Fruit fly (Drosophila melanogaster) Kc167 (cell line): ENCODE measurements around the gene Osi6.

Source experiments
- Myc ChIP-seq: fragments of >200 bp; optimal IDR thresholded peaks from 2 replicates; lab custom pipeline; 2017; ENCODE audit warnings: missing external identifiers
- Sin3A ChIP-seq: fragments of >200 bp; optimal IDR thresholded peaks from 2 replicates; lab custom pipeline; 2018; ENCODE audit warnings: missing external identifiers
- h ChIP-seq: fragments of >200 bp; optimal IDR thresholded peaks from 3 replicates; lab custom pipeline; 2018; ENCODE audit warnings: missing external identifiers
- insv ChIP-seq: fragments of >200 bp; optimal IDR thresholded peaks from 3 replicates; lab custom pipeline; 2018; ENCODE audit warnings: missing external identifiers
- psq ChIP-seq: fragments of >200 bp; optimal IDR thresholded peaks from 2 replicates; lab custom pipeline; 2017; ENCODE audit warnings: missing external identifiers
- ttk ChIP-seq: sonication (Bioruptor generic); optimal IDR thresholded peaks from 2 replicates; lab custom pipeline; 2017; ENCODE audit warnings: missing external identifiers

Gene Osi6

dm6 chr3R:6234189-6234758 lies at the start of gene Osi6:
Osi6 (plus strand) TSS chr3R:6234708.
- no peak for TF ChIP-seq psq (lab: Kevin White, UChicago)
- TF ChIP-seq insv, result no peak
- TF ChIP-seq Myc (lab: Kevin White, UChicago), result no peak
- no peak for TF ChIP-seq ttk
- TF ChIP-seq Sin3A (lab: Kevin White, UChicago), result no peak
- TF ChIP-seq h, result no peak

- TF ChIP-seq insv (no peak), ttk (no peak), Sin3A (lab: Kevin White, UChicago) (no peak), Myc (lab: Kevin White, UChicago) (no peak), psq (lab: Kevin White, UChicago) (no peak), h (no peak)
These were observed 47.5 kb upstream of the Osi6 start, which contains the start of gene NPFR for dm6 chr3R:6187015-6187414. NPFR (plus strand) TSS chr3R:6187315.

- TF ChIP-seq Sin3A (lab: Kevin White, UChicago) (no peak), Myc (lab: Kevin White, UChicago) (no peak), psq (lab: Kevin White, UChicago) (no peak), insv (no peak), h (no peak), ttk (no peak)
These were observed 38.1 kb upstream of the Osi6 start for dm6 chr3R:6196416-6196815.

- TF ChIP-seq insv, result no peak
- no peak for TF ChIP-seq h
- TF ChIP-seq ttk, result no peak
- no peak for TF ChIP-seq Sin3A (lab: Kevin White, UChicago)
- TF ChIP-seq psq (lab: Kevin White, UChicago), result no peak
These were observed 36.0 kb upstream of the Osi6 start, which contains the start of gene Osi24 for dm6 chr3R:6198488-6198892. Osi24 (plus strand) TSS chr3R:6198811.

- TF ChIP-seq psq (lab: Kevin White, UChicago), result no peak
- TF ChIP-seq insv, result no peak
- no peak for TF ChIP-seq h
- no peak for TF ChIP-seq Sin3A (lab: Kevin White, UChicago)
- no peak for TF ChIP-seq Myc (lab: Kevin White, UChicago)
- no peak for TF ChIP-seq ttk
These were observed 34.8 kb upstream of the Osi6 start for dm6 chr3R:6199717-6200116.

- TF ChIP-seq h (no peak), Myc (lab: Kevin White, UChicago) (no peak), insv (no peak), ttk (no peak), psq (lab: Kevin White, UChicago) (no peak), Sin3A (lab: Kevin White, UChicago) (no peak)
These were observed 31.5 kb upstream of the Osi6 start for dm6 chr3R:6203000-6203399.

dm6 chr3R:6209073-6209472 lies 25.4 kb upstream of the Osi6 start, which contains the start of gene Osi2:
Osi2 (plus strand) TSS chr3R:6209373.
- TF ChIP-seq Sin3A (lab: Kevin White, UChicago) (no peak), insv (no peak), h (no peak), Myc (lab: Kevin White, UChicago) (no peak), psq (lab: Kevin White, UChicago) (no peak), ttk (no peak)

- TF ChIP-seq insv (no peak), ttk (no peak), Sin3A (lab: Kevin White, UChicago) (no peak), h (no peak), psq (lab: Kevin White, UChicago) (no peak), Myc (lab: Kevin White, UChicago) (no peak)
These were observed 24.1 kb upstream of the Osi6 start for dm6 chr3R:6210266-6211040.

- TF ChIP-seq h, result no peak
These were observed 23.5 kb upstream of the Osi6 start for dm6 chr3R:6211041-6211377.

dm6 chr3R:6214227-6214626 lies 20.3 kb upstream of the Osi6 start:
- TF ChIP-seq Sin3A (lab: Kevin White, UChicago) (no peak), Myc (lab: Kevin White, UChicago) (no peak), h (no peak), ttk (no peak), insv (no peak), psq (lab: Kevin White, UChicago) (no peak)

- TF ChIP-seq Sin3A (lab: Kevin White, UChicago), result no peak
- TF ChIP-seq ttk, result no peak
- TF ChIP-seq Myc (lab: Kevin White, UChicago), result no peak
- TF ChIP-seq h, result no peak
- no peak for TF ChIP-seq insv
- no peak for TF ChIP-seq psq (lab: Kevin White, UChicago)
These were observed 19.2 kb upstream of the Osi6 start, which contains the start of gene Osi3 for dm6 chr3R:6215053-6215882. Osi3 (plus strand) TSS chr3R:6215832.

- no peak for TF ChIP-seq h
- no peak for TF ChIP-seq Sin3A (lab: Kevin White, UChicago)
- TF ChIP-seq ttk, result no peak
- no peak for TF ChIP-seq Myc (lab: Kevin White, UChicago)
- TF ChIP-seq insv, result no peak
- TF ChIP-seq psq (lab: Kevin White, UChicago), result no peak
These were observed 12.8 kb upstream of the Osi6 start, which contains the start of gene Osi4 for dm6 chr3R:6221681-6222080. Osi4 (minus strand) TSS chr3R:6221781.
